Worm (Caenorhabditis elegans) whole organism, late embryonic: Measurements from ENCODE around the gene C33E10.10.

Experiments used
- ahr-1 ChIP-seq: sonication (generic microtip); optimal IDR thresholded peaks from 2 replicates; lab custom pipeline; 2016; ENCODE audit warnings: missing genetic modification characterization, missing compliant biosample characterization
- ceh-31 ChIP-seq: sonication (generic microtip); optimal IDR thresholded peaks from 2 replicates; lab custom pipeline; 2016; ENCODE audit warnings: missing genetic modification characterization, missing compliant biosample characterization
- fkh-6 ChIP-seq: sonication (generic microtip); optimal IDR thresholded peaks from 2 replicates; lab custom pipeline; 2016; ENCODE audit warnings: missing genetic modification characterization, missing compliant biosample characterization
- nhr-11 ChIP-seq: fragments of 150-350 bp; optimal IDR thresholded peaks from 2 replicates; lab custom pipeline; 2014; ENCODE audit warnings: missing biosample characterization, missing genetic modification characterization
- sdc-2 ChIP-seq: sonication (generic microtip); optimal IDR thresholded peaks from 2 replicates; lab custom pipeline; 2016; ENCODE audit warnings: missing genotype, missing genetic modification characterization, missing compliant biosample characterization
- syd-9 ChIP-seq: sonication (generic microtip); optimal IDR thresholded peaks from 2 replicates; lab custom pipeline; 2016; ENCODE audit warnings: mild to moderate bottlenecking, missing genetic modification characterization, moderate library complexity, missing compliant biosample characterization
- unc-42 ChIP-seq: sonication (generic microtip); optimal IDR thresholded peaks from 2 replicates; lab custom pipeline; 2016; ENCODE audit warnings: missing genotype, missing genetic modification characterization, missing compliant biosample characterization
- unc-86 ChIP-seq: sonication (generic microtip); optimal IDR thresholded peaks from 2 replicates; lab custom pipeline; 2016; ENCODE audit warnings: missing genetic modification characterization, missing compliant biosample characterization

- TF ChIP-seq syd-9 (tag; lab: Kevin White, UChicago) (no peak), unc-42 (no peak), ahr-1 (no peak), unc-86 (tag; lab: Kevin White, UChicago) (no peak), nhr-11 (tag; lab: Kevin White, UChicago) (no peak), ceh-31 (tag; lab: Kevin White, UChicago) (no peak), fkh-6 (tag; lab: Kevin White, UChicago) (no peak), sdc-2 (tag; lab: Kevin White, UChicago) (no peak)
These were observed 13.4 kb downstream of the C33E10.10 start for ce11 chrX:17288378-17288777.
